Worm (Caenorhabditis elegans) whole organism, L4/young adult: ENCODE measurements around the gene chil-8.

ENCODE experiments used
- dao-5 ChIP-seq: sonication (generic microtip); optimal IDR thresholded peaks from 2 replicates; lab custom pipeline; 2016; ENCODE audit warnings: missing genotype, missing genetic modification characterization, moderate library complexity, missing compliant biosample characterization
- him-1 ChIP-seq: sonication (generic microtip); optimal IDR thresholded peaks from 2 replicates; lab custom pipeline; 2016; ENCODE audit warnings: missing genotype, missing genetic modification reagents, missing genetic modification characterization, missing compliant biosample characterization

DNA sequence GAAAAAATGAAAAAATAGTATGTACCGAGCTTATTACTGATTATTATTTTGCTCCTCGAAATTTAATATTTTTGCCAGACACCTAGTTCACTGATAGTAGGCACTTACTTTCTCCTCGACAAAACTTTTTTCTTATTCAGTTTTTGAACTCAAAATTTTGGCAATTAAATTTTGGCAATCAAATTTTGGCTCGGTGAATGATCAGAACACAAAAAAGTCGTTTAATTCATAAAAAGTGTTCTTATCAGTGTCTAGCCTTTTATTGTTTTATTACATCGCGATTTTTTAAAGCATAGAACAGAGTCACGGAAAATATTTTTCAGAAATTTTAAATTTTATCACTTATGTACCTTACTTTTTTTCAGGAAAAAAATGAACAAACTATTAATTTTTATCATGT is 22.3 kb upstream of the chil-8 start:
- TF ChIP-seq him-1 (tag; lab: Kevin White, UChicago) (no peak), dao-5 (tag; lab: Kevin White, UChicago) (no peak)
